ENCODE assay signal across 4 worm cellular contexts in the genomic region with DNA sequence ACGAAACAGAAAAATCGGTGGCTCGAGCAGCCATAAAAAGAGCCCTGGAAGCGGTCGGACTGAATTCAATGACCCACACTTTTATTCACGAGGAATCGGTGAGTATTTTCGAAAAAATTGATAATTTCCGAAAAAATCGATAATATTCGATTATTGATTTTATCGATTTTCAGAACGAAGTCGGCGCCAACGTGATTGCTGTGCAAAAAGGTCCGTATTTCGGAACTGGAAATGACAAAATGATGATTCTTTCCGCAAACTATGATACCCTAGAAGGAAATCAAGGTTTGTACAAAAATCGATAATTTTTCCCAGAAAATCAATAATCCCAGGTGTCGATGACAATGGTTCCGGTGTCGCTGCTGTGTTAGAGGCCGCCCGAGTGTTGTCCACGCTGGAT.
A peak's percentile ranks its signal among the peaks of the same experiment; 100 is the strongest.
TF ChIP-seq lines count a peak whose summit lies in the region.

No protein-coding gene starts in this region.

TF ChIP-seq in whole organism, L3 larva, 47 proteins besides CTCF, POLR2A, EP300 and RAD21:
- no peak for TF ChIP-seq ztf-4 (tag; optimal IDR thresholded peaks at IDR 0.05; lab: Kevin White, UChicago)
- peak; percentile 80 for TF ChIP-seq ceh-28 (tag; optimal IDR thresholded peaks at IDR 0.05; lab: Kevin White, UChicago)
TF ChIP-seq in whole organism, L3 larva: peak in this region for 1.

TF ChIP-seq in whole organism, L4 larva, 104 proteins besides CTCF, POLR2A, EP300 and RAD21:
- TF ChIP-seq ceh-28 (tag; optimal IDR thresholded peaks at IDR 0.05; lab: Kevin White, UChicago), result peak; percentile 89
- TF ChIP-seq rbr-2 (tag; optimal IDR thresholded peaks at IDR 0.05; lab: Kevin White, UChicago), result no peak
- no peak for TF ChIP-seq nhr-6 (tag; optimal IDR thresholded peaks at IDR 0.05; lab: Kevin White, UChicago)

TF ChIP-seq in whole organism, late embryonic, 69 proteins besides CTCF, POLR2A, EP300 and RAD21:
- TF ChIP-seq ceh-31 (tag; optimal IDR thresholded peaks at IDR 0.05; lab: Kevin White, UChicago) (no peak), sox-4 (tag; optimal IDR thresholded peaks at IDR 0.05; lab: Kevin White, UChicago) (no peak), ceh-48 (tag; optimal IDR thresholded peaks at IDR 0.05; lab: Kevin White, UChicago) (peak; percentile 15), odd-2 (tag; optimal IDR thresholded peaks at IDR 0.05; lab: Kevin White, UChicago) (no peak), dve-1 (tag; optimal IDR thresholded peaks at IDR 0.05; lab: Kevin White, UChicago) (no peak), hlh-13 (GFP tag; optimal IDR thresholded peaks at IDR 0.05; lab: Kevin White, UChicago) (no peak)
TF ChIP-seq in whole organism, late embryonic: peak in this region for 1.

TF ChIP-seq in whole organism, midembryonic, 9 proteins besides CTCF, POLR2A, EP300 and RAD21:
- TF ChIP-seq T22C8.4 (GFP tag; IDR thresholded peaks at IDR 0.05; lab: Robert Waterston, UW) (peak; percentile 58), cog-1 (tag; optimal IDR thresholded peaks at IDR 0.05; lab: Kevin White, UChicago) (no peak)
